Worm (Caenorhabditis elegans) whole organism, young adult: ENCODE measurements around the gene rps-16.

ENCODE experiments used
- B0261.1 ChIP-seq: sonication (generic microtip); optimal IDR thresholded peaks from 2 replicates; lab custom pipeline; 2016; ENCODE audit warnings: mild to moderate bottlenecking, missing genetic modification characterization, moderate library complexity, missing compliant biosample characterization
- B0336.3 ChIP-seq: fragments of 200-800 bp; sonication (Bioruptor generic); IDR thresholded peaks from 2 replicates; pipeline ENCODE4 v1.3.6; 2022; ENCODE audit warnings: missing genetic modification characterization, missing compliant biosample characterization
- C17E4.6 ChIP-seq: fragments of 200-800 bp; sonication (Bioruptor generic); IDR thresholded peaks from 2 replicates; pipeline ENCODE4 v1.3.6; 2022; ENCODE audit warnings: missing genetic modification reagents, missing genetic modification characterization, missing compliant biosample characterization
- F23B12.7 ChIP-seq: sonication (generic microtip); optimal IDR thresholded peaks from 2 replicates; lab custom pipeline; 2017; ENCODE audit warnings: missing genetic modification characterization, mild to moderate bottlenecking, missing compliant biosample characterization, antibody characterized with exemption, moderate library complexity; ENCODE audit not compliant: insufficient read depth
- F33H1.4 ChIP-seq: fragments of 200-800 bp; sonication (Bioruptor generic); IDR thresholded peaks from 2 replicates; pipeline ENCODE4 v1.3.6; 2022; ENCODE audit warnings: missing genetic modification reagents, missing genetic modification characterization, missing compliant biosample characterization
- F37B4.10 ChIP-seq: fragments of 200-800 bp; sonication (Bioruptor generic); IDR thresholded peaks from 2 replicates; pipeline ENCODE4 v1.3.6; 2022; ENCODE audit warnings: missing genetic modification characterization, missing compliant biosample characterization
- F39B2.1 ChIP-seq: fragments of 200-800 bp; sonication (Bioruptor generic); IDR thresholded peaks from 2 replicates; pipeline ENCODE4 v1.3.6; 2022; ENCODE audit warnings: missing genetic modification reagents, missing genetic modification characterization, missing compliant biosample characterization
- F49E8.2 ChIP-seq: sonication (generic microtip); optimal IDR thresholded peaks from 3 replicates; lab custom pipeline; 2017; ENCODE audit warnings: missing genetic modification characterization, mild to moderate bottlenecking, missing compliant biosample characterization, antibody characterized with exemption, moderate library complexity; ENCODE audit not compliant: insufficient read depth
- F52B5.7 ChIP-seq: sonication (generic microtip); optimal IDR thresholded peaks from 2 replicates; lab custom pipeline; 2016; ENCODE audit warnings: mild to moderate bottlenecking, missing genetic modification characterization, missing compliant biosample characterization
- F57A8.1 ChIP-seq: fragments of 200-800 bp; sonication (Bioruptor generic); optimal IDR thresholded peaks from 2 replicates; lab custom pipeline; 2018; ENCODE audit warnings: mild to moderate bottlenecking, missing genetic modification characterization, moderate library complexity, missing compliant biosample characterization
- T07F8.4 ChIP-seq: sonication (generic microtip); optimal IDR thresholded peaks from 2 replicates; lab custom pipeline; 2016; ENCODE audit warnings: mild to moderate bottlenecking, missing genetic modification characterization, moderate library complexity, missing compliant biosample characterization
- Y53F4B.3 ChIP-seq: fragments of 200-800 bp; sonication (Bioruptor generic); IDR thresholded peaks from 2 replicates; pipeline ENCODE4 v1.3.6; 2022; ENCODE audit warnings: missing genetic modification reagents, missing genetic modification characterization, missing compliant biosample characterization
- Y56A3A.18 ChIP-seq: fragments of 200-800 bp; sonication (Bioruptor generic); IDR thresholded peaks from 2 replicates; pipeline ENCODE4 v1.3.6; 2022; ENCODE audit warnings: missing genetic modification reagents, missing genetic modification characterization, missing compliant biosample characterization
- Y79H2A.3 ChIP-seq: fragments of 200-800 bp; sonication (Bioruptor generic); conservative IDR thresholded peaks from 2 replicates; pipeline ENCODE4 v1.3.6; 2022; ENCODE audit warnings: missing genetic modification reagents, missing genetic modification characterization, missing compliant biosample characterization
- aptf-2 ChIP-seq: fragments of 200-800 bp; sonication (Bioruptor generic); conservative IDR thresholded peaks from 2 replicates; pipeline ENCODE4 v1.3.6; 2022; ENCODE audit warnings: missing genetic modification reagents, missing genetic modification characterization, missing compliant biosample characterization
- attf-6 ChIP-seq: fragments of 200-800 bp; sonication (Bioruptor generic); IDR thresholded peaks from 2 replicates; pipeline ENCODE4 v1.3.6; 2022; ENCODE audit warnings: missing genetic modification reagents, missing genetic modification characterization, missing compliant biosample characterization
- bed-1 ChIP-seq: fragments of 200-800 bp; sonication (Bioruptor generic); IDR thresholded peaks from 2 replicates; pipeline ENCODE4 v1.3.6; 2022; ENCODE audit warnings: missing genetic modification reagents, missing genetic modification characterization, missing compliant biosample characterization
- bed-2 ChIP-seq: fragments of 200-800 bp; sonication (Bioruptor generic); IDR thresholded peaks from 2 replicates; pipeline ENCODE4 v1.3.6; 2022; ENCODE audit warnings: missing genetic modification reagents, missing genetic modification characterization, missing compliant biosample characterization
- cebp-1 ChIP-seq, 2 experiments: fragments of 200-800 bp in 1 of 2; sonication (Bioruptor generic) in 1 of 2; sonication (generic microtip) in 1 of 2; IDR thresholded peaks in 1 of 2; optimal IDR thresholded peaks in 1 of 2; 2 replicates each; pipeline versions ENCODE4 v1.3.6 to Lab custom; 2017 to 2022; ENCODE audit warnings: missing compliant biosample characterization in 2 of 2, missing genetic modification characterization in 2 of 2, mild to moderate bottlenecking in 1 of 2, missing genetic modification reagents in 1 of 2, moderate library complexity in 1 of 2
- ceh-79 ChIP-seq: sonication (generic microtip); optimal IDR thresholded peaks from 2 replicates; lab custom pipeline; 2017; ENCODE audit warnings: mild to moderate bottlenecking, missing genetic modification characterization, missing compliant biosample characterization
- die-1 ChIP-seq: sonication (generic microtip); optimal IDR thresholded peaks from 2 replicates; lab custom pipeline; 2016; ENCODE audit warnings: missing genotype, mild to moderate bottlenecking, missing genetic modification characterization, missing compliant biosample characterization
- dox-1 ChIP-seq: fragments of 200-800 bp; sonication (Bioruptor generic); IDR thresholded peaks from 2 replicates; pipeline ENCODE4 v1.3.6; 2022; ENCODE audit warnings: missing genetic modification reagents, missing genetic modification characterization, missing compliant biosample characterization
- egl-18 ChIP-seq: fragments of 200-800 bp; sonication (Bioruptor generic); IDR thresholded peaks from 2 replicates; pipeline ENCODE4 v1.3.6; 2022; ENCODE audit warnings: missing genetic modification reagents, missing genetic modification characterization, missing compliant biosample characterization
- egrh-3 ChIP-seq: fragments of 200-800 bp; sonication (Bioruptor generic); IDR thresholded peaks from 2 replicates; pipeline ENCODE4 v1.3.6; 2022; ENCODE audit warnings: missing genetic modification reagents, missing genetic modification characterization, missing compliant biosample characterization
- hlh-12 ChIP-seq: sonication (generic microtip); optimal IDR thresholded peaks from 2 replicates; lab custom pipeline; 2016; ENCODE audit warnings: missing genetic modification characterization, missing compliant biosample characterization
- hmg-20 ChIP-seq: fragments of 200-800 bp; sonication (Bioruptor generic); IDR thresholded peaks from 2 replicates; pipeline ENCODE4 v1.3.6; 2022; ENCODE audit warnings: missing genetic modification reagents, missing genetic modification characterization, missing compliant biosample characterization
- hrde-1 ChIP-seq: sonication (generic microtip); optimal IDR thresholded peaks from 2 replicates; lab custom pipeline; 2016; ENCODE audit warnings: missing genetic modification characterization, mild to moderate bottlenecking, missing compliant biosample characterization, moderate library complexity, missing genotype, missing genetic modification reagents, borderline replicate concordance
- lin-40 ChIP-seq: sonication (generic microtip); optimal IDR thresholded peaks from 2 replicates; lab custom pipeline; 2016; ENCODE audit warnings: missing genetic modification characterization, mild to moderate bottlenecking, missing compliant biosample characterization, missing genotype, missing genetic modification reagents
- lin-54 ChIP-seq: fragments of 200-800 bp; sonication (Bioruptor generic); optimal IDR thresholded peaks from 2 replicates; lab custom pipeline; 2018; ENCODE audit warnings: mild to moderate bottlenecking, missing genetic modification characterization, missing compliant biosample characterization
- madf-10 ChIP-seq: sonication (generic microtip); optimal IDR thresholded peaks from 2 replicates; lab custom pipeline; 2016; ENCODE audit warnings: mild to moderate bottlenecking, missing genetic modification characterization, missing compliant biosample characterization
- mel-28 ChIP-seq: sonication (generic microtip); optimal IDR thresholded peaks from 2 replicates; lab custom pipeline; 2016; ENCODE audit warnings: borderline replicate concordance, mild to moderate bottlenecking, missing genetic modification characterization, missing compliant biosample characterization
- nhr-120 ChIP-seq: fragments of 200-800 bp; sonication (Bioruptor generic); IDR thresholded peaks from 2 replicates; pipeline ENCODE4 v1.3.6; 2022; ENCODE audit warnings: missing genetic modification characterization, missing compliant biosample characterization
- nhr-80 ChIP-seq: sonication (generic microtip); optimal IDR thresholded peaks from 2 replicates; lab custom pipeline; 2016; ENCODE audit warnings: missing genetic modification characterization, missing compliant biosample characterization
- nhr-90 ChIP-seq: sonication (generic microtip); optimal IDR thresholded peaks from 2 replicates; lab custom pipeline; 2016; ENCODE audit warnings: missing genotype, mild to moderate bottlenecking, missing genetic modification characterization, missing compliant biosample characterization
- pbrm-1 ChIP-seq: fragments of 200-800 bp; sonication (Bioruptor generic); IDR thresholded peaks from 2 replicates; pipeline ENCODE4 v1.3.6; 2022; ENCODE audit warnings: missing genetic modification reagents, missing genetic modification characterization, missing compliant biosample characterization
- sdz-38 ChIP-seq: sonication (generic microtip); optimal IDR thresholded peaks from 2 replicates; lab custom pipeline; 2016; ENCODE audit warnings: missing genotype, missing genetic modification characterization, missing compliant biosample characterization
- snpc-1.3 ChIP-seq: sonication (generic microtip); optimal IDR thresholded peaks from 2 replicates; lab custom pipeline; 2017; ENCODE audit warnings: missing genetic modification characterization, mild to moderate bottlenecking, missing compliant biosample characterization, antibody characterized with exemption, moderate library complexity, missing genotype, missing genetic modification reagents; ENCODE audit not compliant: insufficient read depth
- snpc-3.4 ChIP-seq: sonication (generic microtip); optimal IDR thresholded peaks from 2 replicates; lab custom pipeline; 2017; ENCODE audit warnings: missing genetic modification characterization, mild to moderate bottlenecking, missing compliant biosample characterization, antibody characterized with exemption, moderate library complexity, missing genotype, missing genetic modification reagents
- snpc-4 ChIP-seq, 5 experiments: fragments of 150-350 bp in 1 of 5; sonication (generic microtip) in 4 of 5; optimal IDR thresholded peaks; 2 replicates each; lab custom pipeline; 2014 to 2018; ENCODE audit warnings: missing genetic modification characterization in 5 of 5, missing biosample characterization in 3 of 5, antibody characterized with exemption in 2 of 5, mild to moderate bottlenecking in 2 of 5, missing compliant biosample characterization in 2 of 5, missing genotype in 2 of 5, moderate library complexity in 2 of 5, missing genetic modification reagents in 1 of 5
- sptf-2 ChIP-seq: fragments of 200-800 bp; sonication (Bioruptor generic); optimal IDR thresholded peaks from 2 replicates; lab custom pipeline; 2018; ENCODE audit warnings: mild to moderate bottlenecking, missing genetic modification characterization, missing compliant biosample characterization
- tlf-1 ChIP-seq: fragments of 200-800 bp; sonication (Bioruptor generic); optimal IDR thresholded peaks from 2 replicates; lab custom pipeline; 2018; ENCODE audit warnings: mild to moderate bottlenecking, missing genetic modification characterization, missing compliant biosample characterization
- ztf-18 ChIP-seq: sonication (generic microtip); optimal IDR thresholded peaks from 2 replicates; lab custom pipeline; 2016; ENCODE audit warnings: missing genotype, mild to moderate bottlenecking, missing genetic modification characterization, missing compliant biosample characterization
- ztf-22 ChIP-seq: fragments of 200-800 bp; sonication (Bioruptor generic); optimal IDR thresholded peaks from 2 replicates; lab custom pipeline; 2018; ENCODE audit warnings: mild to moderate bottlenecking, missing genetic modification characterization, moderate library complexity, missing compliant biosample characterization
- ztf-25 ChIP-seq: fragments of 200-800 bp; sonication (Bioruptor generic); IDR thresholded peaks from 2 replicates; pipeline ENCODE4 v1.3.6; 2022; ENCODE audit warnings: missing genetic modification reagents, missing genetic modification characterization, missing compliant biosample characterization
- ztf-26 ChIP-seq: sonication (generic microtip); optimal IDR thresholded peaks from 2 replicates; lab custom pipeline; 2017; ENCODE audit warnings: missing genetic modification characterization, missing compliant biosample characterization
- ztf-3 ChIP-seq: fragments of 200-800 bp; sonication (Bioruptor generic); optimal IDR thresholded peaks from 2 replicates; lab custom pipeline; 2018; ENCODE audit warnings: mild to moderate bottlenecking, missing genetic modification characterization, missing compliant biosample characterization
- ztf-6 ChIP-seq: fragments of 200-800 bp; sonication (Bioruptor generic); IDR thresholded peaks from 2 replicates; pipeline ENCODE4 v1.3.6; 2022; ENCODE audit warnings: missing genetic modification reagents, missing genetic modification characterization, missing compliant biosample characterization

Gene rps-16

ce11 chrV:14999485-15000023 lies 787 bp downstream of the rps-16 start, which contains the start of gene T01C3.11:
T01C3.11 (plus strand) TSS chrV:14999535.
- TF ChIP-seq F37B4.10 (GFP tag; lab: Robert Waterston, UW) (no peak), die-1 (tag; lab: Kevin White, UChicago) (no peak), nhr-120 (GFP tag; lab: Robert Waterston, UW) (no peak), ztf-6 (GFP tag; lab: Robert Waterston, UW) (no peak), Y56A3A.18 (GFP tag; lab: Robert Waterston, UW) (no peak), lin-40 (tag; lab: Kevin White, UChicago) (no peak), snpc-4 (GFP tag; optimal IDR thresholded peaks at IDR 0.05; lab: Kevin White, UChicago) (no peak), snpc-4 (tag; optimal IDR thresholded peaks at IDR 0.05; lab: Kevin White, UChicago) (no peak), F57A8.1 (GFP tag; lab: Kevin White, UChicago) (no peak), hmg-20 (GFP tag; lab: Robert Waterston, UW) (no peak), ztf-22 (GFP tag; lab: Kevin White, UChicago) (no peak), hrde-1 (tag; lab: Kevin White, UChicago) (peak; percentile 84), mel-28 (tag; lab: Kevin White, UChicago) (no peak), nhr-90 (tag; lab: Kevin White, UChicago) (no peak), ztf-26 (tag; lab: Kevin White, UChicago) (no peak), tlf-1 (no peak), egl-18 (GFP tag; lab: Robert Waterston, UW) (no peak), T07F8.4 (no peak), bed-2 (no peak), dox-1 (GFP tag; lab: Robert Waterston, UW) (no peak), B0336.3 (GFP tag; lab: Robert Waterston, UW) (no peak), ztf-25 (GFP tag; lab: Robert Waterston, UW) (no peak), F23B12.7 (no peak), hlh-12 (tag; lab: Kevin White, UChicago) (no peak), ztf-18 (no peak), egrh-3 (GFP tag; lab: Robert Waterston, UW) (no peak), ztf-3 (GFP tag; lab: Kevin White, UChicago) (no peak), bed-1 (GFP tag; lab: Robert Waterston, UW) (no peak), ceh-79 (tag; lab: Kevin White, UChicago) (no peak), B0261.1 (no peak), attf-6 (peak; percentile 53; the same call in 1 of the 2 replicates), cebp-1 (GFP tag; IDR thresholded peaks at IDR 0.05; lab: Robert Waterston, UW) (no peak), cebp-1 (tag; optimal IDR thresholded peaks at IDR 0.05; lab: Kevin White, UChicago) (no peak), F39B2.1 (no peak), F52B5.7 (tag; lab: Kevin White, UChicago) (no peak), lin-54 (peak; percentile 25), aptf-2 (GFP tag; lab: Robert Waterston, UW) (no peak), F33H1.4 (GFP tag; lab: Robert Waterston, UW) (no peak), Y79H2A.3 (GFP tag; lab: Robert Waterston, UW) (no peak), C17E4.6 (GFP tag; lab: Robert Waterston, UW) (no peak), sdz-38 (tag; lab: Kevin White, UChicago) (no peak), Y53F4B.3 (GFP tag; lab: Robert Waterston, UW) (no peak), pbrm-1 (peak; percentile 13; the same call in 1 of the 2 replicates), snpc-3.4 (tag; lab: Kevin White, UChicago) (peak; percentile 50), nhr-80 (no peak), F49E8.2 (peak; percentile 68), madf-10 (tag; lab: Kevin White, UChicago) (no peak), snpc-1.3 (peak; percentile 54), sptf-2 (no peak)
